Fruit fly (Drosophila melanogaster) whole organism, embryonic: ENCODE results near the gene CG11164.
A peak's percentile ranks its signal among the peaks of the same experiment; 100 is the strongest.

ENCODE experiments used
- Ada2b ChIP-seq: fragments of 200-800 bp; sonication (Bioruptor generic); IDR thresholded peaks from 2 replicates; pipeline ENCODE4 v1.3.6; 2022; ENCODE audit warnings: missing biosample characterization, missing genetic modification characterization
- Antp ChIP-seq: fragments of 200-800 bp; sonication (Bioruptor generic); optimal IDR thresholded peaks from 3 replicates; lab custom pipeline; 2016; ENCODE audit warnings: missing biosample characterization, missing genetic modification characterization
- Asciz ChIP-seq: fragments of 200-800 bp; sonication (Bioruptor generic); optimal IDR thresholded peaks from 2 replicates; lab custom pipeline; 2017; ENCODE audit warnings: missing biosample characterization, mild to moderate bottlenecking, missing genetic modification characterization, missing genetic modification reagents
- Bdp1 ChIP-seq: fragments of 200-800 bp; sonication (Bioruptor generic); optimal IDR thresholded peaks from 3 replicates; lab custom pipeline; 2016; ENCODE audit warnings: missing biosample characterization, missing genetic modification characterization
- CG10366 ChIP-seq: fragments of 200-800 bp; sonication (Bioruptor generic); IDR thresholded peaks from 2 replicates; pipeline ENCODE4 v1.3.6; 2022; ENCODE audit warnings: missing biosample characterization, missing genetic modification characterization
- CG13287 ChIP-seq: fragments of 200-800 bp; sonication (Bioruptor generic); IDR thresholded peaks from 2 replicates; pipeline ENCODE4 v1.3.6; 2022; ENCODE audit warnings: missing biosample characterization, missing genetic modification characterization; ENCODE audit not compliant: partially characterized antibody
- CG14441 ChIP-seq: fragments of 200-800 bp; sonication (Bioruptor generic); IDR thresholded peaks from 2 replicates; pipeline ENCODE4 v1.3.6; 2022; ENCODE audit warnings: missing biosample characterization, missing genetic modification characterization
- CG15514 ChIP-seq: fragments of 200-800 bp; sonication (Bioruptor generic); optimal IDR thresholded peaks from 3 replicates; lab custom pipeline; 2017; ENCODE audit warnings: missing biosample characterization, missing genetic modification characterization, mild to moderate bottlenecking, moderate library complexity, missing genetic modification reagents
- CG15696 ChIP-seq: fragments of 200-800 bp; sonication (Bioruptor generic); optimal IDR thresholded peaks from 2 replicates; lab custom pipeline; 2019; ENCODE audit warnings: missing biosample characterization, mild to moderate bottlenecking, missing genetic modification characterization, moderate library complexity
- CG17385 ChIP-seq: fragments of 200-800 bp; sonication (Bioruptor generic); optimal IDR thresholded peaks from 3 replicates; lab custom pipeline; 2018; ENCODE audit warnings: missing biosample characterization, mild to moderate bottlenecking, missing genetic modification characterization
- CG2120 ChIP-seq: fragments of 200-800 bp; sonication (Bioruptor generic); optimal IDR thresholded peaks from 3 replicates; lab custom pipeline; 2016; ENCODE audit warnings: missing biosample characterization, missing genetic modification characterization
- CG33213 ChIP-seq: fragments of 200-800 bp; sonication (Bioruptor generic); optimal IDR thresholded peaks from 3 replicates; lab custom pipeline; 2016; ENCODE audit warnings: missing biosample characterization, missing genetic modification characterization
- CG3847 ChIP-seq: fragments of 200-800 bp; sonication (Bioruptor generic); IDR thresholded peaks from 2 replicates; pipeline ENCODE4 v1.3.6; 2022; ENCODE audit warnings: missing biosample characterization, missing genetic modification characterization
- CG4328 ChIP-seq: fragments of 200-800 bp; sonication (Bioruptor generic); optimal IDR thresholded peaks from 3 replicates; lab custom pipeline; 2017; ENCODE audit warnings: missing biosample characterization, missing genetic modification reagents, missing genetic modification characterization
- CG4404 ChIP-seq: fragments of 200-800 bp; sonication (Bioruptor generic); IDR thresholded peaks from 2 replicates; pipeline ENCODE4 v1.3.6; 2022; ENCODE audit warnings: missing biosample characterization, missing genetic modification characterization
- CG4820 ChIP-seq: fragments of 200-800 bp; sonication (Bioruptor generic); optimal IDR thresholded peaks from 3 replicates; lab custom pipeline; 2016; ENCODE audit warnings: missing biosample characterization, missing genetic modification characterization
- CG4854 ChIP-seq: fragments of 200-800 bp; sonication (Bioruptor generic); optimal IDR thresholded peaks from 2 replicates; lab custom pipeline; 2016; ENCODE audit warnings: missing biosample characterization, missing genetic modification characterization, inconsistent platforms
- CG5245 ChIP-seq: fragments of 200-800 bp; sonication (Bioruptor generic); optimal IDR thresholded peaks from 3 replicates; lab custom pipeline; 2016; ENCODE audit warnings: missing biosample characterization, missing genetic modification characterization
- CG6272 ChIP-seq: fragments of 200-800 bp; sonication (Bioruptor generic); IDR thresholded peaks from 2 replicates; pipeline ENCODE4 v1.3.6; 2022; ENCODE audit warnings: missing biosample characterization, missing genetic modification characterization
- CG6791 ChIP-seq: fragments of 200-800 bp; sonication (Bioruptor generic); IDR thresholded peaks from 3 replicates; pipeline ENCODE4 v1.3.6; 2022; ENCODE audit warnings: missing biosample characterization, missing genetic modification characterization; ENCODE audit not compliant: partially characterized antibody
- CG7839 ChIP-seq: fragments of 200-800 bp; sonication (Bioruptor generic); optimal IDR thresholded peaks from 3 replicates; lab custom pipeline; 2018; ENCODE audit warnings: missing biosample characterization, mild to moderate bottlenecking, missing genetic modification characterization, moderate library complexity
- CG8089 ChIP-seq: fragments of 200-800 bp; sonication (Bioruptor generic); optimal IDR thresholded peaks from 3 replicates; lab custom pipeline; 2016; ENCODE audit warnings: missing biosample characterization, missing genetic modification characterization
- CG8944 ChIP-seq: fragments of 200-800 bp; sonication (Bioruptor generic); optimal IDR thresholded peaks from 3 replicates; lab custom pipeline; 2016; ENCODE audit warnings: missing biosample characterization, missing genetic modification characterization
- CG9727 ChIP-seq: fragments of 200-800 bp; sonication (Bioruptor generic); optimal IDR thresholded peaks from 3 replicates; lab custom pipeline; 2017; ENCODE audit warnings: missing biosample characterization, mild to moderate bottlenecking, missing genetic modification characterization
- Dad ChIP-seq: fragments of 200-800 bp; sonication (Bioruptor generic); optimal IDR thresholded peaks from 3 replicates; lab custom pipeline; 2016; ENCODE audit warnings: missing biosample characterization, missing genetic modification characterization
- Dek ChIP-seq: fragments of 200-800 bp; sonication (Bioruptor generic); optimal IDR thresholded peaks from 3 replicates; lab custom pipeline; 2019; ENCODE audit warnings: missing biosample characterization, mild to moderate bottlenecking, missing genetic modification characterization, moderate library complexity
- Ets97D ChIP-seq: fragments of 200-800 bp; sonication (Bioruptor generic); optimal IDR thresholded peaks from 3 replicates; lab custom pipeline; 2016; ENCODE audit warnings: missing biosample characterization, missing genetic modification characterization
- Hmx ChIP-seq: fragments of 200-800 bp; sonication (Bioruptor generic); optimal IDR thresholded peaks from 2 replicates; lab custom pipeline; 2016; ENCODE audit warnings: missing biosample characterization, missing genetic modification characterization
- MESR4 ChIP-seq: fragments of 200-800 bp; sonication (Bioruptor generic); optimal IDR thresholded peaks from 2 replicates; lab custom pipeline; 2018; ENCODE audit warnings: missing biosample characterization, mild to moderate bottlenecking, missing genetic modification characterization, moderate library complexity
- Myb ChIP-seq: fragments of 200-800 bp; sonication (Bioruptor generic); optimal IDR thresholded peaks from 2 replicates; lab custom pipeline; 2016; ENCODE audit warnings: missing biosample characterization, missing genetic modification characterization
- NC2β ChIP-seq: fragments of 200-800 bp; sonication (Bioruptor generic); optimal IDR thresholded peaks from 2 replicates; lab custom pipeline; 2016; ENCODE audit warnings: missing biosample characterization, missing genetic modification characterization
- Nf-YC ChIP-seq: fragments of 200-800 bp; optimal IDR thresholded peaks from 3 replicates; lab custom pipeline; 2019; ENCODE audit warnings: missing biosample characterization, mild to moderate bottlenecking, missing genetic modification characterization, moderate library complexity
- NfI ChIP-seq: fragments of 200-800 bp; sonication (Bioruptor generic); optimal IDR thresholded peaks from 3 replicates; lab custom pipeline; 2018; ENCODE audit warnings: missing biosample characterization, mild to moderate bottlenecking, missing genetic modification characterization, moderate library complexity
- Optix ChIP-seq: fragments of 200-800 bp; sonication (Bioruptor generic); IDR thresholded peaks from 3 replicates; pipeline ENCODE4 v1.3.6; 2022; ENCODE audit warnings: missing biosample characterization, missing genetic modification characterization
- Side ChIP-seq: fragments of 200-800 bp; sonication (Bioruptor generic); optimal IDR thresholded peaks from 2 replicates; lab custom pipeline; 2016; ENCODE audit warnings: missing biosample characterization, missing genetic modification characterization
- ab ChIP-seq: fragments of 200-800 bp; sonication (Bioruptor generic); optimal IDR thresholded peaks from 2 replicates; lab custom pipeline; 2016; ENCODE audit warnings: missing biosample characterization, missing genetic modification characterization
- dati ChIP-seq: fragments of 200-800 bp; sonication (Bioruptor generic); IDR thresholded peaks from 2 replicates; pipeline ENCODE4 v1.3.6; 2022; ENCODE audit warnings: missing biosample characterization, missing genetic modification characterization
- ewg ChIP-seq: fragments of 200-800 bp; sonication (Bioruptor generic); optimal IDR thresholded peaks from 3 replicates; lab custom pipeline; 2017; ENCODE audit warnings: mild to moderate bottlenecking, missing biosample characterization, missing genetic modification reagents, missing genetic modification characterization
- gce ChIP-seq: fragments of 200-800 bp; sonication (Bioruptor generic); IDR thresholded peaks from 3 replicates; pipeline ENCODE4 v1.3.6; 2022; ENCODE audit warnings: missing biosample characterization, missing genetic modification characterization
- ham ChIP-seq: fragments of 200-800 bp; sonication (Bioruptor generic); IDR thresholded peaks from 2 replicates; pipeline ENCODE4 v1.3.6; 2022; ENCODE audit warnings: missing biosample characterization, missing genetic modification characterization
- hth ChIP-seq: fragments of >200 bp; optimal IDR thresholded peaks from 2 replicates; lab custom pipeline; 2017; ENCODE audit warnings: inconsistent platforms
- jing ChIP-seq: fragments of 200-800 bp; sonication (Bioruptor generic); optimal IDR thresholded peaks from 2 replicates; lab custom pipeline; 2018; ENCODE audit warnings: missing biosample characterization, mild to moderate bottlenecking, missing genetic modification characterization
- lmd ChIP-seq: fragments of 200-800 bp; sonication (Bioruptor generic); IDR thresholded peaks from 2 replicates; pipeline ENCODE4 v1.3.6; 2022; ENCODE audit warnings: missing biosample characterization, missing genetic modification characterization
- luna ChIP-seq: fragments of 200-800 bp; sonication (Bioruptor generic); optimal IDR thresholded peaks from 2 replicates; lab custom pipeline; 2016; ENCODE audit warnings: missing biosample characterization, missing genetic modification characterization
- oc ChIP-seq: fragments of 200-800 bp; sonication (Bioruptor generic); optimal IDR thresholded peaks from 2 replicates; lab custom pipeline; 2018; ENCODE audit warnings: missing biosample characterization, mild to moderate bottlenecking, missing genetic modification characterization, moderate library complexity
- pb ChIP-seq: fragments of 200-800 bp; sonication (Bioruptor generic); optimal IDR thresholded peaks from 3 replicates; lab custom pipeline; 2016; ENCODE audit warnings: missing biosample characterization, missing genetic modification characterization
- sc ChIP-seq, 3 experiments: fragments of >200 bp in 2 of 3; fragments of 200-800 bp in 1 of 3; sonication (Bioruptor generic) in 1 of 3; optimal IDR thresholded peaks; 2 replicates in 2 of 3; 3 replicates in 1 of 3; lab custom pipeline; 2017; ENCODE audit warnings: mild to moderate bottlenecking in 1 of 3, missing biosample characterization in 1 of 3, missing genetic modification characterization in 1 of 3, missing genetic modification reagents in 1 of 3
- sima ChIP-seq: fragments of 200-800 bp; sonication (Bioruptor generic); optimal IDR thresholded peaks from 2 replicates; lab custom pipeline; 2016; ENCODE audit warnings: missing biosample characterization, missing genetic modification characterization
- so ChIP-seq: fragments of 200-800 bp; sonication (Bioruptor generic); IDR thresholded peaks from 3 replicates; pipeline ENCODE4 v1.3.6; 2022; ENCODE audit warnings: missing biosample characterization, missing genetic modification characterization
- sob ChIP-seq: fragments of 200-800 bp; sonication (Bioruptor generic); IDR thresholded peaks from 2 replicates; pipeline ENCODE4 v1.3.6; 2022; ENCODE audit warnings: missing biosample characterization, missing genetic modification characterization
- sqz ChIP-seq: fragments of 200-800 bp; sonication (Bioruptor generic); optimal IDR thresholded peaks from 3 replicates; lab custom pipeline; 2018; ENCODE audit warnings: missing biosample characterization, mild to moderate bottlenecking, missing genetic modification characterization

CG11164 gene

DNA sequence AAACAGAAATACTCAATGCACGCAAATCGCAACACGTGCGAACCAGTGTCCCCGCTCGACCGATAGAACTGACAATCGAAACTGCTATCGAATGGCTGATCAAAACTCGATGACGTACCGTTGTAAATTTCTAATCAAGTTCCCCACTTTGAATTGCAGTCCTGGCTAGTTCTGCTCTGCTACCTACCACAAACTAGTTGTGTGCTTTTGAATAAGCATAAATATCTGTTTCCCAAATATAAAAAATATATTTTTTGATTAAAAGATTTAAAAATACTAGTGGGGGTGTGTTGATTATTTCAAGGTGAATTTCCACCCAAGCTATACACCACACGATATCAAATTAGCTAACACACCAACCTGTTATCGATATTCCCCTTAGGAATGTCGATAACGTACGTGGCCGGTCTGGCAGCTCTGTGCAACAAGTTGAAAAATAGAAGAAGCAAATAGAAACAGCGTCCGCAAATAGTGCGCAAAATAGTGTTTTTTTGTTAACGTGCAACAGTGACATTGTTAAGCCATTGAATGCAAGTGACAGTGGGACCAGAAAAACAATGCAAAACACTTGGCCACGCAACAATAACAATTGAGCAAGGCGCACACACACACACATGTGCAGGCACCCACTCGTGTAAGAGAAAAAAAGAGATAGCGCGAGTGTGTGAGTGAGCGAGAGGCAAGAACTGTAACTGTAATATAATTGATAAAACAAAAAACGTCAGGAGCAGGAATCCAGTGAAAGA is 43.3 kb upstream of the CG11164 start, which contains the start of the genes CG2691 and NFAT (continued):
- TF ChIP-seq NC2β (peak; percentile 5), CG14441 (no peak), sob (GFP tag; lab: Robert Waterston, UW) (no peak), ham (no peak), Ada2b (no peak), CG8944 (no peak), CG3847 (GFP tag; lab: Robert Waterston, UW) (no peak; the same call in 1 of the 2 replicates), CG17385 (no peak), CG4404 (GFP tag; lab: Robert Waterston, UW) (no peak), jing (GFP tag; lab: Kevin White, UChicago) (no peak), CG15696 (tag; lab: Kevin White, UChicago) (no peak), CG33213 (GFP tag; lab: Kevin White, UChicago) (peak; percentile 8), Optix (no peak), ab (GFP tag; lab: Kevin White, UChicago) (no peak), CG4328 (GFP tag; lab: Kevin White, UChicago) (no peak), Myb (GFP tag; lab: Kevin White, UChicago) (no peak), Dad (GFP tag; lab: Kevin White, UChicago) (no peak), pb (GFP tag; lab: Kevin White, UChicago) (no peak), CG2120 (no peak), sqz (GFP tag; lab: Kevin White, UChicago) (peak; percentile 80), Bdp1 (GFP tag; lab: Kevin White, UChicago) (no peak), Hmx (GFP tag; lab: Kevin White, UChicago) (no peak), oc (no peak), CG4820 (no peak), dati (GFP tag; lab: Robert Waterston, UW) (no peak), CG15514 (GFP tag; lab: Kevin White, UChicago) (peak; percentile 93), Nf-YC (peak; percentile 33), Asciz (GFP tag; lab: Kevin White, UChicago) (no peak), NfI (no peak), CG4854 (GFP tag; lab: Kevin White, UChicago) (no peak), so (GFP tag; lab: Robert Waterston, UW) (no peak), CG5245 (GFP tag; lab: Kevin White, UChicago) (no peak), luna (GFP tag; lab: Kevin White, UChicago) (no peak), Side (GFP tag; lab: Kevin White, UChicago) (no peak), MESR4 (GFP tag; lab: Kevin White, UChicago) (peak; percentile 78), lmd (GFP tag; lab: Robert Waterston, UW) (no peak), CG9727 (peak; percentile 1), Antp (GFP tag; lab: Kevin White, UChicago) (no peak), CG7839 (tag; lab: Kevin White, UChicago) (no peak), CG10366 (GFP tag; lab: Robert Waterston, UW) (no peak), sima (GFP tag; lab: Kevin White, UChicago) (no peak), CG6272 (GFP tag; lab: Robert Waterston, UW) (no peak), Dek (tag; lab: Kevin White, UChicago) (no peak), ewg (GFP tag; lab: Kevin White, UChicago) (no peak), Ets97D (peak; percentile 41), CG6791 (GFP tag; lab: Robert Waterston, UW) (peak; percentile 81), CG8089 (GFP tag; lab: Kevin White, UChicago) (no peak), CG13287 (GFP tag; lab: Robert Waterston, UW) (peak; percentile 69), sc (optimal IDR thresholded peaks at IDR 0.05; lab: Kevin White, UChicago) (no peak), sc (GFP tag; optimal IDR thresholded peaks at IDR 0.05; lab: Kevin White, UChicago) (no peak), hth (lab: Kevin White, UChicago) (no peak), gce (GFP tag; lab: Robert Waterston, UW) (no peak)
